Worm (Caenorhabditis elegans) whole organism, L2 larva: Measurements from ENCODE around the gene T25B9.1.

Source experiments
- ama-1 ChIP-seq: fragments of 150-350 bp; optimal IDR thresholded peaks from 2 replicates; lab custom pipeline; 2018; ENCODE audit warnings: inconsistent platforms
- blmp-1 ChIP-seq: sonication (generic microtip); optimal IDR thresholded peaks from 2 replicates; lab custom pipeline; 2017; ENCODE audit warnings: missing genetic modification characterization, mild to moderate bottlenecking, missing compliant biosample characterization, antibody characterized with exemption, moderate library complexity; ENCODE audit not compliant: insufficient read depth
- egl-27 ChIP-seq: sonication (generic microtip); optimal IDR thresholded peaks from 3 replicates; lab custom pipeline; 2017; ENCODE audit warnings: missing biosample characterization, missing genetic modification reagents, missing genetic modification characterization
- fos-1 ChIP-seq: fragments of 150-350 bp; optimal IDR thresholded peaks from 2 replicates; lab custom pipeline; 2014; ENCODE audit warnings: missing biosample characterization, missing genetic modification characterization
- mdl-1 ChIP-seq, 2 experiments: fragments of 150-350 bp in 1 of 2; sonication (generic microtip) in 1 of 2; optimal IDR thresholded peaks; 2 replicates each; lab custom pipeline; 2017; ENCODE audit warnings: missing biosample characterization in 2 of 2, missing genetic modification characterization in 2 of 2
- nhr-129 ChIP-seq: fragments of 150-350 bp; optimal IDR thresholded peaks from 2 replicates; lab custom pipeline; 2014; ENCODE audit warnings: missing biosample characterization, missing genetic modification characterization
- nhr-6 ChIP-seq: fragments of 150-350 bp; optimal IDR thresholded peaks from 2 replicates; lab custom pipeline; 2014; ENCODE audit warnings: missing biosample characterization, missing genetic modification characterization
- sma-9 ChIP-seq, 2 experiments: fragments of 150-350 bp in 1 of 2; sonication (generic microtip) in 1 of 2; optimal IDR thresholded peaks; 2 replicates each; lab custom pipeline; 2014 to 2016; ENCODE audit warnings: missing genetic modification characterization in 2 of 2, mild to moderate bottlenecking in 1 of 2, missing biosample characterization in 1 of 2, missing compliant biosample characterization in 1 of 2, missing genetic modification reagents in 1 of 2, moderate library complexity in 1 of 2
- unc-62 ChIP-seq: fragments of 150-350 bp; optimal IDR thresholded peaks from 2 replicates; lab custom pipeline; 2014; ENCODE audit warnings: missing biosample characterization, missing genetic modification reagents, missing genetic modification characterization
- ztf-4 ChIP-seq: fragments of 150-350 bp; optimal IDR thresholded peaks from 2 replicates; lab custom pipeline; 2014; ENCODE audit warnings: missing biosample characterization, missing genetic modification characterization

ce11 chrIV:10705176-10705575 is 44.8 kb downstream of the T25B9.1 start, which contains the start of gene R102.10:
- TF ChIP-seq fos-1 (tag; lab: Kevin White, UChicago): no peak
- no peak for TF ChIP-seq nhr-129 (tag; lab: Kevin White, UChicago)
- no peak for TF ChIP-seq sma-9 (GFP tag; optimal IDR thresholded peaks at IDR 0.05; lab: Kevin White, UChicago)
- no peak for TF ChIP-seq sma-9 (tag; optimal IDR thresholded peaks at IDR 0.05; lab: Kevin White, UChicago)
- TF ChIP-seq mdl-1 (tag; optimal IDR thresholded peaks at IDR 0.05; lab: Kevin White, UChicago): no peak
- TF ChIP-seq ama-1: no peak
- TF ChIP-seq ztf-4 (tag; lab: Kevin White, UChicago): no peak
- TF ChIP-seq egl-27: no peak
- TF ChIP-seq nhr-6 (tag; lab: Kevin White, UChicago): no peak
- TF ChIP-seq blmp-1 (tag; lab: Kevin White, UChicago): no peak
- no peak for TF ChIP-seq unc-62 (GFP tag; lab: Kevin White, UChicago)
